Worm (Caenorhabditis elegans): ENCODE results near the gene T27D12.6.

- TF ChIP-seq mdl-1 (tag; optimal IDR thresholded peaks at IDR 0.05) (no peak), nhr-12 (tag; optimal IDR thresholded peaks at IDR 0.05) (no peak), alr-1 (tag; optimal IDR thresholded peaks at IDR 0.05) (no peak), blmp-1 (tag; optimal IDR thresholded peaks at IDR 0.05; ENCODE audit: insufficient read depth) (no peak), lin-39 (tag; optimal IDR thresholded peaks at IDR 0.05) (no peak), nhr-77 (tag; optimal IDR thresholded peaks at IDR 0.05) (no peak), elt-3 (tag; optimal IDR thresholded peaks at IDR 0.05) (no peak), elt-1 (tag; optimal IDR thresholded peaks at IDR 0.05) (no peak), unc-62 (GFP tag; optimal IDR thresholded peaks at IDR 0.05) (no peak), R02D3.7 (tag; optimal IDR thresholded peaks at IDR 0.05) (no peak), mbf-1 (tag; optimal IDR thresholded peaks at IDR 0.05) (no peak), sem-4 (tag; optimal IDR thresholded peaks at IDR 0.05) (no peak), lin-13 (GFP tag; optimal IDR thresholded peaks at IDR 0.05) (no peak)
Measured at ce11 chrII:11843441-11843840, 8.1 kb downstream of the T27D12.6 start.
